Fruit fly (Drosophila melanogaster) whole organism, pupa: ENCODE measurements around the gene Non3.

Source experiments
- CG10348 ChIP-seq: fragments of 200-800 bp; sonication (Bioruptor generic); IDR thresholded peaks from 2 replicates; pipeline ENCODE4 v1.3.6; 2022; ENCODE audit warnings: missing biosample characterization, missing genetic modification characterization
- CG12605 ChIP-seq: fragments of 200-800 bp; sonication (Bioruptor generic); IDR thresholded peaks from 2 replicates; pipeline ENCODE4 v1.3.6; 2022; ENCODE audit warnings: missing biosample characterization, missing genetic modification characterization
- CG13204 ChIP-seq: fragments of 200-800 bp; sonication (Bioruptor generic); optimal IDR thresholded peaks from 2 replicates; lab custom pipeline; 2018; ENCODE audit warnings: missing biosample characterization, mild to moderate bottlenecking, missing genetic modification characterization, moderate library complexity
- CG14655 ChIP-seq: fragments of 200-800 bp; sonication (Bioruptor generic); optimal IDR thresholded peaks from 3 replicates; lab custom pipeline; 2017; ENCODE audit warnings: mild to moderate bottlenecking, missing biosample characterization, missing genetic modification reagents, missing genetic modification characterization
- CG15710 ChIP-seq: fragments of 200-800 bp; sonication (Bioruptor generic); optimal IDR thresholded peaks from 2 replicates; lab custom pipeline; 2018; ENCODE audit warnings: missing biosample characterization, mild to moderate bottlenecking, missing genetic modification characterization, moderate library complexity
- CG17806 ChIP-seq: fragments of 200-800 bp; sonication (Bioruptor generic); optimal IDR thresholded peaks from 2 replicates; lab custom pipeline; 2018; ENCODE audit warnings: missing biosample characterization, mild to moderate bottlenecking, missing genetic modification characterization, moderate library complexity
- CG32121 ChIP-seq: fragments of 200-800 bp; sonication (Bioruptor generic); IDR thresholded peaks from 2 replicates; pipeline ENCODE4 v1.3.6; 2022; ENCODE audit warnings: missing biosample characterization, missing genetic modification characterization
- CG34367 ChIP-seq: fragments of 200-800 bp; sonication (Bioruptor generic); optimal IDR thresholded peaks from 2 replicates; lab custom pipeline; 2018; ENCODE audit warnings: missing biosample characterization, mild to moderate bottlenecking, missing genetic modification characterization
- CG4496 ChIP-seq: fragments of 200-800 bp; sonication (Bioruptor generic); IDR thresholded peaks from 3 replicates; pipeline ENCODE4 v1.3.6; 2022; ENCODE audit warnings: missing biosample characterization, missing genetic modification characterization
- CG8159 ChIP-seq: fragments of 200-800 bp; sonication (Bioruptor generic); optimal IDR thresholded peaks from 3 replicates; lab custom pipeline; 2018; ENCODE audit warnings: missing biosample characterization, mild to moderate bottlenecking, missing genetic modification characterization, moderate library complexity
- CG8301 ChIP-seq: fragments of 200-800 bp; sonication (Bioruptor generic); optimal IDR thresholded peaks from 2 replicates; lab custom pipeline; 2018; ENCODE audit warnings: missing biosample characterization, mild to moderate bottlenecking, missing genetic modification characterization
- CG9948 ChIP-seq: fragments of 200-800 bp; sonication (Bioruptor generic); optimal IDR thresholded peaks from 2 replicates; lab custom pipeline; 2018; ENCODE audit warnings: missing biosample characterization, mild to moderate bottlenecking, missing genetic modification characterization, moderate library complexity
- D1 ChIP-seq: fragments of 200-800 bp; sonication (Bioruptor generic); optimal IDR thresholded peaks from 2 replicates; lab custom pipeline; 2018; ENCODE audit warnings: missing biosample characterization, mild to moderate bottlenecking, missing genetic modification characterization, moderate library complexity
- EcR ChIP-seq: fragments of 200-800 bp; sonication (Bioruptor generic); optimal IDR thresholded peaks from 3 replicates; lab custom pipeline; 2019; ENCODE audit warnings: missing biosample characterization, missing genetic modification characterization, mild to moderate bottlenecking, moderate library complexity, missing genetic modification reagents
- Ets98B ChIP-seq: fragments of 200-800 bp; sonication (Bioruptor generic); IDR thresholded peaks from 2 replicates; pipeline ENCODE4 v1.3.6; 2022; ENCODE audit warnings: missing biosample characterization, missing genetic modification characterization
- Pif1A ChIP-seq: fragments of 200-800 bp; sonication (Bioruptor generic); optimal IDR thresholded peaks from 3 replicates; lab custom pipeline; 2016; ENCODE audit warnings: missing biosample characterization, missing genetic modification characterization
- Pif1B ChIP-seq: fragments of 200-800 bp; sonication (Bioruptor generic); optimal IDR thresholded peaks from 3 replicates; lab custom pipeline; 2016; ENCODE audit warnings: missing biosample characterization, missing genetic modification characterization
- Snoo ChIP-seq: fragments of 200-800 bp; sonication (Bioruptor generic); optimal IDR thresholded peaks from 3 replicates; lab custom pipeline; 2017; ENCODE audit warnings: missing biosample characterization, mild to moderate bottlenecking, missing genetic modification characterization, inconsistent platforms
- fd96Ca ChIP-seq: fragments of 200-800 bp; sonication (Bioruptor generic); IDR thresholded peaks from 3 replicates; pipeline ENCODE4 v1.3.6; 2022; ENCODE audit warnings: missing biosample characterization, missing genetic modification characterization
- gl ChIP-seq: fragments of 200-800 bp; sonication (Bioruptor generic); optimal IDR thresholded peaks from 2 replicates; lab custom pipeline; 2018; ENCODE audit warnings: missing biosample characterization, mild to moderate bottlenecking, missing genetic modification characterization
- rn ChIP-seq: fragments of 200-800 bp; sonication (Bioruptor generic); IDR thresholded peaks from 2 replicates; pipeline ENCODE4 v1.3.6; 2022; ENCODE audit warnings: missing biosample characterization, missing genetic modification characterization

The Non3 gene

dm6 chr3R:18226043-18226808, 2.7 kb downstream of the Non3 start, which contains the start of the genes CG7168 and Mdh2:
CG7168 (minus strand) TSS chr3R:18226082.
Mdh2 (plus strand) TSS chr3R:18226396.
- no peak for TF ChIP-seq CG12605 (GFP tag; lab: Robert Waterston, UW)
- no peak for TF ChIP-seq gl (tag; lab: Kevin White, UChicago)
- TF ChIP-seq Snoo (tag; lab: Kevin White, UChicago): no peak
- no peak for TF ChIP-seq CG15710 (tag; lab: Kevin White, UChicago)
- peak; percentile 6 for TF ChIP-seq EcR (GFP tag; lab: Kevin White, UChicago)
- TF ChIP-seq CG8301 (tag; lab: Kevin White, UChicago): no peak
- no peak for TF ChIP-seq CG9948
- no peak for TF ChIP-seq rn (GFP tag; lab: Robert Waterston, UW)

dm6 chr3R:18226809-18227157, 3.3 kb downstream of the Non3 start:
- TF ChIP-seq CG32121 (GFP tag; lab: Robert Waterston, UW) (0 out of 2 replicates have a peak, but pooled peaks have one; percentile 25), Pif1A (GFP tag; lab: Kevin White, UChicago) (no peak), CG4496 (GFP tag; lab: Robert Waterston, UW) (peak; percentile 24; the same call in 2 of the 3 replicates), EcR (GFP tag; lab: Kevin White, UChicago) (peak; percentile 73), CG12605 (GFP tag; lab: Robert Waterston, UW) (no peak)

DNA sequence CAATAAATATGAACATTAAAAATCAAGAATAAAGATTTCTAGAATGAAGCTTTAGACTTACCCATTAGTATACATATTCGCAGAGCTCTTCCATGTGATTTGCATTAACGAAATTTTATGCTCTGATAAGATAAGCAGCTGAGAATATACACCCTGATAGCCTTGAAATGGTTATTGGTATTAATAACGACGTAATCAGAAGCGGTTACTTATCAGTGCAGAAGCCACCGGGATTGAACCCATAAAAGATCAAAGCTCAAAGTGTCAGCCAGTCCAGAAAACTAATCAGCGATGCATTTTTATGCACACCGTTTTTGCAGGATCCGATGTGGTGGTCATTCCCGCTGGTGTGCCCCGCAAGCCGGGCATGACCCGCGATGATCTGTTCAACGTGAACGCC, 3.9 kb downstream of the Non3 start:
- no peak for TF ChIP-seq D1 (tag; lab: Kevin White, UChicago)
- TF ChIP-seq gl (tag; lab: Kevin White, UChicago): no peak
- TF ChIP-seq CG14655: no peak
- TF ChIP-seq fd96Ca: no peak
- TF ChIP-seq rn (GFP tag; lab: Robert Waterston, UW): no peak
- TF ChIP-seq Pif1B (GFP tag; lab: Kevin White, UChicago): no peak
- no peak for TF ChIP-seq CG8301 (tag; lab: Kevin White, UChicago)
- TF ChIP-seq CG13204 (GFP tag; lab: Kevin White, UChicago): no peak
- TF ChIP-seq Snoo (tag; lab: Kevin White, UChicago): no peak
- TF ChIP-seq CG17806 (tag; lab: Kevin White, UChicago): no peak
- no peak for TF ChIP-seq CG9948
- TF ChIP-seq EcR (GFP tag; lab: Kevin White, UChicago): no peak
- TF ChIP-seq CG34367: no peak
- TF ChIP-seq Pif1A (GFP tag; lab: Kevin White, UChicago): no peak
- no peak for TF ChIP-seq CG8159 (tag; lab: Kevin White, UChicago)
- no peak for TF ChIP-seq Ets98B (GFP tag; lab: Robert Waterston, UW)
- TF ChIP-seq CG12605 (GFP tag; lab: Robert Waterston, UW): no peak
- no peak for TF ChIP-seq CG10348 (GFP tag; lab: Robert Waterston, UW)
- no peak for TF ChIP-seq CG15710 (tag; lab: Kevin White, UChicago)
- TF ChIP-seq CG4496 (GFP tag; lab: Robert Waterston, UW): no peak

DNA sequence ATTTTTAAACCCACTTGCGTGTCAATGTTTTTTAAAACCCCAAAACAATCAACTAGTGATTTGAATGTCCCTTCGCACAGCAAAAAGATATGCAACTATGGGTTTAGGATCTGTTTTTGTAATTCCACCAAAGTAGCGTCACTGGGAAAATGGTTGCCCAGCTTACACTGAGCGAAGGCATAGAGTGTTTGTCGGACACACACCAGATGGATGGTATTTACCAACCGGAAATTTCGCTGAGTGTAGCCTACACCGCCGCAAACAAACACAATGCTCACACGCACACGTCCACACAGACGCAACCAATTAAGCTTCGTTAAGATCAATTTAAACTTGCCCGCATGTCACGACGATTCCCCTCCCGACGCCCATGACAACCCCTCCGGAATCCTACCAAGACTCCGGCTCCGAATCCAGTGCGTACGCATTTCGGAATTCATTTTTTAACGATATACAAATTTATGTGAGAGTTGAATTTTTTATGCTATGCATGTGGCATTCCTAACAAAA, 5.2 kb downstream of the Non3 start:
- TF ChIP-seq Ets98B (GFP tag; lab: Robert Waterston, UW) (peak; percentile 29; the same call in 1 of the 2 replicates), CG4496 (GFP tag; lab: Robert Waterston, UW) (no peak), EcR (GFP tag; lab: Kevin White, UChicago) (no peak), D1 (tag; lab: Kevin White, UChicago) (no peak), Pif1B (GFP tag; lab: Kevin White, UChicago) (no peak), CG12605 (GFP tag; lab: Robert Waterston, UW) (no peak)
- TF ChIP-seq, all 21 proteins: peak for 1

- TF ChIP-seq D1 (tag; lab: Kevin White, UChicago) (no peak), CG34367 (no peak), CG4496 (GFP tag; lab: Robert Waterston, UW) (no peak), EcR (GFP tag; lab: Kevin White, UChicago) (no peak), CG17806 (tag; lab: Kevin White, UChicago) (no peak), fd96Ca (no peak), Ets98B (GFP tag; lab: Robert Waterston, UW) (no peak), Pif1A (GFP tag; lab: Kevin White, UChicago) (no peak), CG8301 (tag; lab: Kevin White, UChicago) (no peak)
- TF ChIP-seq, all 21 proteins: peak for 0
Measured at dm6 chr3R:18230229-18230628, 6.7 kb downstream of the Non3 start.

DNA sequence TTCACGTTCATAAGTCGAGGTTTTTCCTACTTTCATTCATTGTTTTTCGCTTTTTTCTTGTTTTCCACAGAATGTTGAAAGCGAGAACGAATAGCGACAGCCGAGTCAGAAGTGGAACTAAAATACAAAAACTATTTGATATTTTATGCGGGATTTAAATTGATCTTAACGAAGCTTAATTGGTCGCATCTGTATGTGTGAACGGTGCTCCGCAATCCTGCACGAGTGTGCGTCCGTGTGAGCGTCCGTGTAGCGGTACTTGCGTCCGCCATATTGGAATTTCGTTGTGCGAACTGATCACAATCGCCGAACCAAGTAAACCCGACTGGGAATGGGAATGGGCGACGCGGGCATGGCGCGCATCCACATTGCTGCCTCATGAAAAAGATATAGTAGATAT, 8.7 kb downstream of the Non3 start:
- no peak for TF ChIP-seq Pif1B (GFP tag; lab: Kevin White, UChicago)
- TF ChIP-seq CG10348 (GFP tag; lab: Robert Waterston, UW): no peak
- no peak for TF ChIP-seq gl (tag; lab: Kevin White, UChicago)
- no peak for TF ChIP-seq CG13204 (GFP tag; lab: Kevin White, UChicago)
- TF ChIP-seq CG8301 (tag; lab: Kevin White, UChicago): no peak
- TF ChIP-seq fd96Ca: no peak
- TF ChIP-seq CG9948: no peak
- no peak for TF ChIP-seq CG8159 (tag; lab: Kevin White, UChicago)
- TF ChIP-seq CG4496 (GFP tag; lab: Robert Waterston, UW): no peak
- no peak for TF ChIP-seq EcR (GFP tag; lab: Kevin White, UChicago)
- TF ChIP-seq Ets98B (GFP tag; lab: Robert Waterston, UW): no peak
- no peak for TF ChIP-seq CG32121 (GFP tag; lab: Robert Waterston, UW)
- no peak for TF ChIP-seq CG12605 (GFP tag; lab: Robert Waterston, UW)
- TF ChIP-seq CG15710 (tag; lab: Kevin White, UChicago): no peak
- no peak for TF ChIP-seq CG34367
- no peak for TF ChIP-seq D1 (tag; lab: Kevin White, UChicago)
- no peak for TF ChIP-seq CG14655
- TF ChIP-seq Pif1A (GFP tag; lab: Kevin White, UChicago): no peak
- no peak for TF ChIP-seq CG17806 (tag; lab: Kevin White, UChicago)
- TF ChIP-seq, all 21 proteins: peak for 0
